Worm (Caenorhabditis elegans): ENCODE results near the gene gsto-2.

ce11 chrIII:8511711-8512110 is 42.9 kb upstream of the gsto-2 start:
- TF ChIP-seq hlh-15 (tag; optimal IDR thresholded peaks at IDR 0.05) (no peak), ama-1 (optimal IDR thresholded peaks at IDR 0.05) (no peak), pros-1 (tag; optimal IDR thresholded peaks at IDR 0.05) (no peak), mec-3 (tag; optimal IDR thresholded peaks at IDR 0.05; ENCODE audit: borderline replicate concordance) (no peak), ceh-19 (GFP tag; optimal IDR thresholded peaks at IDR 0.05) (no peak), pha-4 (tag; optimal IDR thresholded peaks at IDR 0.05) (no peak), fkh-10 (GFP tag; optimal IDR thresholded peaks at IDR 0.05) (no peak), pag-3 (tag; optimal IDR thresholded peaks at IDR 0.05; ENCODE audit: borderline replicate concordance) (no peak), tbx-2 (tag; optimal IDR thresholded peaks at IDR 0.05) (no peak), ceh-2 (tag; optimal IDR thresholded peaks at IDR 0.05) (no peak), lim-6 (tag; optimal IDR thresholded peaks at IDR 0.05) (no peak), npax-4 (tag; optimal IDR thresholded peaks at IDR 0.05) (no peak), ceh-24 (tag; optimal IDR thresholded peaks at IDR 0.05) (no peak)
